Worm (Caenorhabditis elegans) whole organism, L3 larva: ENCODE results near the gene abu-9.

ENCODE experiments used
- fos-1 ChIP-seq: fragments of 150-350 bp; optimal IDR thresholded peaks from 2 replicates; lab custom pipeline; 2014; ENCODE audit warnings: missing biosample characterization, missing genetic modification characterization
- mdl-1 ChIP-seq: fragments of 150-350 bp; optimal IDR thresholded peaks from 2 replicates; lab custom pipeline; 2014; ENCODE audit warnings: missing biosample characterization, missing genetic modification characterization
- nfya-1 ChIP-seq: sonication (generic microtip); optimal IDR thresholded peaks from 2 replicates; lab custom pipeline; 2017; ENCODE audit warnings: missing genetic modification characterization, mild to moderate bottlenecking, missing compliant biosample characterization, antibody characterized with exemption, moderate library complexity; ENCODE audit not compliant: insufficient read depth
- nhr-23 ChIP-seq: fragments of 150-350 bp; optimal IDR thresholded peaks from 2 replicates; lab custom pipeline; 2014; ENCODE audit warnings: missing biosample characterization, missing genetic modification reagents, missing genetic modification characterization
- nhr-28 ChIP-seq: fragments of 150-350 bp; optimal IDR thresholded peaks from 2 replicates; lab custom pipeline; 2014; ENCODE audit warnings: missing biosample characterization, missing genetic modification characterization
- pha-4 ChIP-seq: fragments of 150-350 bp; optimal IDR thresholded peaks from 2 replicates; lab custom pipeline; 2014; ENCODE audit warnings: missing biosample characterization, missing genetic modification reagents, missing genetic modification characterization

- no peak for TF ChIP-seq nfya-1
- no peak for TF ChIP-seq pha-4
- TF ChIP-seq nhr-28 (tag; lab: Kevin White, UChicago) = no peak
- no peak for TF ChIP-seq nhr-23 (tag; lab: Kevin White, UChicago)
- TF ChIP-seq fos-1 = no peak
- TF ChIP-seq mdl-1 (tag; lab: Kevin White, UChicago) = no peak
Measured at ce11 chrX:8326394-8326793, 4.5 kb downstream of the abu-9 start, which contains the start of gene R09F10.8.
